Fruit fly (Drosophila melanogaster): Measurements from ENCODE around the gene CG9760.
A peak's percentile ranks its signal among the peaks of the same experiment; 100 is the strongest.

Gene CG9760

dm6 chr3L:12163693-12164092 lies at the start of gene CG9760:
TSS of gene CG9760 (minus strand) at chr3L:12163735.
- no peak for TF ChIP-seq noc (tag; optimal IDR thresholded peaks at IDR 0.05)

- TF ChIP-seq noc (tag; optimal IDR thresholded peaks at IDR 0.05) = no peak
Observed at dm6 chr3L:12205848-12206247, 42.3 kb upstream of the CG9760 start, which contains the start of gene Tsen54. TSS of gene Tsen54 (minus strand) at chr3L:12206022.

- TF ChIP-seq noc (tag; optimal IDR thresholded peaks at IDR 0.05) = no peak
Observed at dm6 chr3L:12203736-12204135, 40.2 kb upstream of the CG9760 start, which contains the start of gene Ak1. TSS of gene Ak1 (minus strand) at chr3L:12204082.

- no peak for TF ChIP-seq noc (tag; optimal IDR thresholded peaks at IDR 0.05)
Observed at dm6 chr3L:12202980-12203379, 39.4 kb upstream of the CG9760 start.

- no peak for TF ChIP-seq noc (tag; optimal IDR thresholded peaks at IDR 0.05)
Observed at dm6 chr3L:12197491-12197890, 34.0 kb upstream of the CG9760 start, which contains the start of gene CG11529. TSS of gene CG11529 (plus strand) at chr3L:12197791.

dm6 chr3L:12193485-12193884 lies 29.9 kb upstream of the CG9760 start, which contains the start of gene thoc6:
TSS of gene thoc6 (minus strand) at chr3L:12193688.
- no peak for TF ChIP-seq noc (tag; optimal IDR thresholded peaks at IDR 0.05)

dm6 chr3L:12190433-12190832 lies 26.9 kb upstream of the CG9760 start, which contains the start of gene Est-P:
TSS of gene Est-P (plus strand) at chr3L:12190733.
- no peak for TF ChIP-seq noc (tag; optimal IDR thresholded peaks at IDR 0.05)

dm6 chr3L:12188518-12188917 lies 25.0 kb upstream of the CG9760 start, which contains the start of gene Est-6:
TSS of gene Est-6 (plus strand) at chr3L:12188818.
- no peak for TF ChIP-seq noc (tag; optimal IDR thresholded peaks at IDR 0.05)

- no peak for TF ChIP-seq noc (tag; optimal IDR thresholded peaks at IDR 0.05)
Observed at dm6 chr3L:12185336-12185735, 21.8 kb upstream of the CG9760 start.

dm6 chr3L:12184564-12185034 lies 21.1 kb upstream of the CG9760 start, which contains the start of gene Miox:
TSS of gene Miox (plus strand) at chr3L:12184984.
- TF ChIP-seq noc (tag; optimal IDR thresholded peaks at IDR 0.05) = no peak

- TF ChIP-seq noc (tag; optimal IDR thresholded peaks at IDR 0.05) = no peak
Observed at dm6 chr3L:12183967-12184366, 20.4 kb upstream of the CG9760 start.

- peak; percentile 21 for TF ChIP-seq noc (tag; optimal IDR thresholded peaks at IDR 0.05)
Observed at dm6 chr3L:12178847-12179437, 15.4 kb upstream of the CG9760 start.

- no peak for TF ChIP-seq noc (tag; optimal IDR thresholded peaks at IDR 0.05)
Observed at dm6 chr3L:12177301-12177700, 13.8 kb upstream of the CG9760 start, which contains the start of gene CAH2. TSS of gene CAH2 (plus strand) at chr3L:12177601.

dm6 chr3L:12175382-12175781 lies 11.8 kb upstream of the CG9760 start, which contains the start of gene Rh7:
TSS of gene Rh7 (minus strand) at chr3L:12175482.
- no peak for TF ChIP-seq noc (tag; optimal IDR thresholded peaks at IDR 0.05)

dm6 chr3L:12163082-12163481 lies 453 bp downstream of the CG9760 start:
- TF ChIP-seq noc (tag; optimal IDR thresholded peaks at IDR 0.05) = no peak

- TF ChIP-seq noc (tag; optimal IDR thresholded peaks at IDR 0.05) = no peak
Observed at dm6 chr3L:12162156-12162682, 1.3 kb downstream of the CG9760 start.

dm6 chr3L:12149024-12149423 lies 14.5 kb downstream of the CG9760 start, which contains the start of gene CG32099:
TSS of gene CG32099 (plus strand) at chr3L:12149273.
- no peak for TF ChIP-seq noc (tag; optimal IDR thresholded peaks at IDR 0.05)

Measured in whole organism, larva.